Fruit fly (Drosophila melanogaster) whole organism: ENCODE measurements around the gene scpr-B.

Experiments
- CG8478 ChIP-seq: fragments of >200 bp; optimal IDR thresholded peaks from 2 replicates; lab custom pipeline; 2018; ENCODE audit warnings: inconsistent platforms
- Dll ChIP-seq: fragments of >200 bp; optimal IDR thresholded peaks from 2 replicates; lab custom pipeline; 2017
- EcR ChIP-seq, 2 experiments: fragments of >200 bp; optimal IDR thresholded peaks; 2 replicates each; lab custom pipeline; 2017; ENCODE audit warnings: missing biosample characterization in 2 of 2, missing genetic modification characterization in 2 of 2, missing genetic modification reagents in 2 of 2
- pan ChIP-seq: fragments of >200 bp; optimal IDR thresholded peaks from 2 replicates; lab custom pipeline; 2017
- psq ChIP-seq: fragments of >200 bp; optimal IDR thresholded peaks from 2 replicates; lab custom pipeline; 2017
- usp ChIP-seq: fragments of >200 bp; optimal IDR thresholded peaks from 2 replicates; lab custom pipeline; 2017; ENCODE audit warnings: missing biosample characterization, missing genetic modification characterization, mixed read lengths

The scpr-B gene

DNA sequence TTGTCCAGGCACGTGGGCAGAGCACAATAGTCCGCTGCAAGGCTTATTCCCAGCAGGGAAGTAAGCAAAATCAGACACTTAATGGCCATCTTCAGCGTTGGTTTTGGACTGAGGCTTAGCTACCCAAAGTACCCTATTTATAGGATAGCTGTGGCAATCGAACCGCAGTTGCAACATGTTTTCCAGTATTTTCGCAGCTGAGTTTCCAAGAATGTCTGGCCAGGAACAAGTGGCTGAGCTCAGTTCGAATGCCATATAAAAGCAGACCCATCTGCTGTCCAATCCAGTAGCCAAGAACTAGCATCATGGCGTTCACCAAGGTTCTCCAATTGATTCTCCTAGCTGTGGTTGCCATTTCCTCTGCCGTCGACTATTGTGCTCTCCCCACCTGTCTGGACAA, at the start of gene scpr-B, which contains the start of gene scpr-A:
Gene scpr-B, minus strand, starts transcription at position 101 of the 400 bp plus-strand sequence.
Gene scpr-A, plus strand, starts transcription at position 293 of the 400 bp plus-strand sequence.
- TF ChIP-seq EcR (GFP tag; optimal IDR thresholded peaks at IDR 0.05; lab: Kevin White, UChicago), result no peak
- TF ChIP-seq CG8478 (lab: Kevin White, UChicago), result no peak
- TF ChIP-seq pan, result no peak
- TF ChIP-seq usp, result no peak
- TF ChIP-seq psq (lab: Kevin White, UChicago), result no peak
- TF ChIP-seq Dll (lab: Kevin White, UChicago), result no peak

DNA sequence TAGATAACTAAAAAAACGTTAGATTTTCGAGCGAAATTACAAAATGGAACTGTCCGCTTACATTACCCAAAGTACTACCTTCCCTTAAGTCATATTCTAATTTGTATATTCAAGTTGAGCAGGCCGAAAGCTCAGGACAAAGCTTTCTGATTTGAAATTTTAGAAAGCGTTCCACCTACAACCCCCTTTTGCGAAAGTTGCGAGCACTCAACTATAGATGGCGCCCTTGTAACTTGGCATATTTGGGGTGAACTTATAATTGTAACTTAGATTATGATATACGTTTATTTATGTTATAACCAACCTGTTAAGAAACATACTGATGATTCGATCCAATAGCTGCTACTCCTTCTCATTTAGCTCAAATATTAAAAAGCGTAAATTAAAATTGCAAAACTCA, 46.2 kb upstream of the scpr-B start:
- TF ChIP-seq Dll (lab: Kevin White, UChicago), result no peak

DNA sequence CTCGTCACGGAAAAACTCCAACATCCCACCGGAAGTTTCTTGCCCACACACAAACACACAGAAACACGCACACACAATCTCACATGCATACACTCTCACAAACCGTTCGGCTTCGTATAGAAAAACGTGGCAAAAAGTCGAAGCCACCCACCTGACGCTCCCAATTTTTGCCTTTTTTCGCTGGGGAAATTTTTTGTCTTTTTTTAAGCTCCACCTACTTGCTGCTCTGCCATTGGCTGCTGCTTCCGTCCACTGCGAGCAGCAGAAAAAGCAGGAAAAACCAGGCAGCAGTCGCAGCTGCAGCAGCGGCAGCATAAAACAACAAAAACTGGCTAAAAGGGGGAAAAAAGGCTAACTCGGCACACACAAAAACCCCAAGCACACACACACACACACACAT, 41.1 kb upstream of the scpr-B start:
- TF ChIP-seq Dll (lab: Kevin White, UChicago) (no peak), CG8478 (lab: Kevin White, UChicago) (no peak), psq (lab: Kevin White, UChicago) (no peak), usp (no peak), pan (no peak), EcR (GFP tag; optimal IDR thresholded peaks at IDR 0.05; lab: Kevin White, UChicago) (no peak)

dm6 chr3R:11272667-11273066, 31.9 kb upstream of the scpr-B start:
- TF ChIP-seq EcR (GFP tag; optimal IDR thresholded peaks at IDR 0.05; lab: Kevin White, UChicago) (no peak), psq (lab: Kevin White, UChicago) (no peak), Dll (lab: Kevin White, UChicago) (no peak)

DNA sequence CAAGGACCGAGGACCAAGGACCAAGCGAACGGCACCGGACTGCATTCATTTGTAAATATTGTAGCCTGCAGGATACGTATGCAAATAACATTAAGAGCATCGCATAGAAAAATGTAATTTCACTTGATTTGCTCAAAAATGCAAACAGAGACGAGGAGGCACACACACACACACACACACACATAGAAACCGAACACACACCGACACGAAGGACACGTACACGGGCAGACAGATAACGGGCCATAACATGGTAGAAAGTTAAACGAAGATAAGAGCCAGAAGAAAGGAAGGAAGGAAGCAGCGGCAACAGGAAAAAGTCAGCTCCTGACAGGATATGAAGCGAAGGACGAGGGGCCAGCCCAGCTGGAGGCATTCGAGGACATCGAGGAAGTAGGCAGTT, 29.8 kb upstream of the scpr-B start:
- TF ChIP-seq EcR (GFP tag; optimal IDR thresholded peaks at IDR 0.05; lab: Kevin White, UChicago) (no peak), CG8478 (lab: Kevin White, UChicago) (no peak), pan (no peak), Dll (lab: Kevin White, UChicago) (no peak), usp (no peak), psq (lab: Kevin White, UChicago) (no peak)

DNA sequence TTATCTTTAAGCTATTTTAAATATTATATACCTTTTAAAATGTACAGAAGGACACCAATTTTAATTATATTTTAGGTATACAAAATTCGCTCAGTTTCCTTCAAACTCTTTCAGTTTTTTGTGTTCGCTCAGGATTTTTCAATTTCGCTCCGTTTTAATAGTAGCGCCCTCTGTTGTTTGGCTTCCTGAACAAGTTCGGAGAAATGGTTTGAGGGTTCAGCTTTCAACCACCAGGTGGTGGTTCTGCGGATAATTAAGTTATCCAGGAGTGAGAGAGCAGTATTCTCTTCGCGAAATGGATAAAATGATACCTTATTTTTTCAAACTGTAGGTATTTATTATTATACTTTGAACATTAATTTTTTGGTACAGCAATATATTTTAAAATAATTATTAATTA, 28.2 kb upstream of the scpr-B start:
- TF ChIP-seq psq (lab: Kevin White, UChicago), result no peak
- TF ChIP-seq usp, result no peak
- no peak for TF ChIP-seq CG8478 (lab: Kevin White, UChicago)
- TF ChIP-seq pan, result no peak
- no peak for TF ChIP-seq Dll (lab: Kevin White, UChicago)
- no peak for TF ChIP-seq EcR (GFP tag; optimal IDR thresholded peaks at IDR 0.05; lab: Kevin White, UChicago)

dm6 chr3R:11263579-11263978, 22.8 kb upstream of the scpr-B start:
- TF ChIP-seq Dll (lab: Kevin White, UChicago) (no peak), pan (no peak), CG8478 (lab: Kevin White, UChicago) (no peak), psq (lab: Kevin White, UChicago) (no peak), usp (no peak), EcR (GFP tag; optimal IDR thresholded peaks at IDR 0.05; lab: Kevin White, UChicago) (no peak)

DNA sequence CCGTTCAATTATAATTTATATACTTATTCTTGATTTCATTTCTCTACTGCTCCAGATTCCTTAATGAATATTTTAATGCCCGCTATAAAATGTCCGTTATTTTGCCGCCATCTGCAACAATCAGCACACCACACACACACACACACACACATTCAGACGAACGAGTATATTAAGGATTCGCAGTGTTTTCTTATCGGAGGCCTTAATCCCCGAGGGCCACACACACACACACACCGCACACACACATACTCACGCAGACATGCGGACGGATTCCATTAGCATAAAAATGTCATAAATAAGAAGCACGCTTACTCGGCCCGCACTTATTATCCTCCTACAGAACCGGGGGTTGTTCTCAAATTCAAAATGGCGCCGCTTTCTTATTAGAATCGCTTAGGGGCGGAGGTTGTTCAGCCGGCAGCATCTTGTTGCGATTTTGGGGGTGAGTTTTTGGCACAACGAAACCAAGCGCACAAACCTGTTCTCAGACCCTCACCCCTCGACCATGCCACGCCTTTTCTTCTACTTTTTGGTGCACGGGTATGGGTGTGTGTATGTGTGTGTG, 20.3 kb upstream of the scpr-B start:
- TF ChIP-seq CG8478 (lab: Kevin White, UChicago) (no peak), EcR (GFP tag; optimal IDR thresholded peaks at IDR 0.05; lab: Kevin White, UChicago) (no peak), pan (no peak), Dll (lab: Kevin White, UChicago) (no peak), usp (no peak), psq (lab: Kevin White, UChicago) (no peak)

dm6 chr3R:11257537-11257936, 16.7 kb upstream of the scpr-B start:
- TF ChIP-seq EcR (GFP tag; optimal IDR thresholded peaks at IDR 0.05; lab: Kevin White, UChicago) (no peak), psq (lab: Kevin White, UChicago) (no peak), usp (no peak), Dll (lab: Kevin White, UChicago) (no peak), pan (no peak), CG8478 (lab: Kevin White, UChicago) (no peak)

DNA sequence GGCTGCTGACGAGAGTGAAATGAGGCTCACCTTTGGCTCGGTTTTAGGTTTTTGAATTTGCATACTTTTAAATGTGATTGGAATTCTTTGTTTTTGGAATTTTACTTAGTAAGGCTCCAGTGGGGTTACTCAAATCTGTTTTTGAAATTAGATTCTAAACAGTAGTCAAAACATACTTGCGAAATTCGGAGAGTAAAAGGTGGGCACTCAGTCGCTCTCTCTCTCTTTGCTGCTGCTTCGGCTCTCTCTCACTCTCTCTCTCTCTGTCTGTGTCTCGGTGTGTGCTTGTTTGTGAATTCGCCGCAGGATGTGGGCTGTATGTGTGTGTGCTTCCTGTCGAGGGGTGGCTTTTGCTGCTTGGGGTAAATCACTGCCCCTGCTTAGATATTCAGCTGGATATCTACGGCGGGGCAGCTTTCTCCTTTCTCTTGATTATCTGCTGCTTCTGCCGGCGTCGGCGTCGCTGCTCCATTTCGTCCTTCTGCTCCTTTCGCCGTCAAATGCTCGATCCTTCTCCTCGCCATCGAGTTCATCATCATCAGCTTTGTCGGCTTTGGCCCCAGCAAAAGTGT, 13.7 kb upstream of the scpr-B start:
- no peak for TF ChIP-seq CG8478 (lab: Kevin White, UChicago)
- no peak for TF ChIP-seq Dll (lab: Kevin White, UChicago)
- no peak for TF ChIP-seq usp
- TF ChIP-seq EcR (GFP tag; optimal IDR thresholded peaks at IDR 0.05; lab: Kevin White, UChicago), result no peak
- TF ChIP-seq pan, result no peak
- no peak for TF ChIP-seq psq (lab: Kevin White, UChicago)

DNA sequence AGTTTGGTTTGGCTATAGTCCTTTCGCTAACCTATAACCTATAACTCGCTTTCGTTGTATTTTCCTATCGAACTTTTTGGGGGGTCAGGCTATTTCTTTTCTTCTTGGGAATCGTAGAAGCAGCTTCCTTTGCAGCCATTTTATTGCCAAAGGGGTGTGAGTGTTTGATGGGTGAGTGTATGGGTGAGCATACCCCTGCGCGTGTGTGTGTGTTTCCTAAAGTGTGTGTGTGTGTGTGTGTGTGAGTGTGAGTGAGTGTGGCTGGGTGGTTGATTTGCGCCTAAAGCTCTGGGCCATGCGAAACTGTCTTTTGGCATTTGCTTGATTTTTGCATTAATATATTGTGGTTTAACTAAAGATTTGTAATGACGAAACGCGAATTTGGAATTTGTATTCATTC, 13.0 kb upstream of the scpr-B start:
- TF ChIP-seq pan, result no peak
- no peak for TF ChIP-seq Dll (lab: Kevin White, UChicago)
- no peak for TF ChIP-seq psq (lab: Kevin White, UChicago)
- no peak for TF ChIP-seq EcR (GFP tag; optimal IDR thresholded peaks at IDR 0.05; lab: Kevin White, UChicago)
- TF ChIP-seq usp, result no peak
- no peak for TF ChIP-seq CG8478 (lab: Kevin White, UChicago)

DNA sequence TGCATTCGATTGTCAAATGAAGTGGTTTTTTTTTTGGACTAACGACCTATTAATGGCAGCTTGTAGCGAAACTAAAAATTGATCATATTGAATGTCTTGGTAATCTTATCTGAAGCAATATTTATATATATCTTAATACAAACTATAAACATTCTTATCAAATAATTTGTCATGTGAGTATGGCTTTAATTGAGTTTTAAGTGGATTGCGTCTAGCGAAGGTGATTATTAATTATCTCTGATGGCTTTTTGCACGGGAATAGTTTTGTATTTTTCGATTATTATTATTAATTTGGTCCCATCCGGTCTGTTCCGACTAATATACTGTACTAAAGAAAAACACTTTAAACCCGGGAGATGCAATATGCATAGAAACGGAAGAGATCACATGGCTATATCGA, 6.1 kb upstream of the scpr-B start:
- no peak for TF ChIP-seq usp
- TF ChIP-seq CG8478 (lab: Kevin White, UChicago), result no peak
- TF ChIP-seq Dll (lab: Kevin White, UChicago), result no peak
- TF ChIP-seq psq (lab: Kevin White, UChicago), result no peak
- TF ChIP-seq pan, result no peak
- TF ChIP-seq EcR (GFP tag; optimal IDR thresholded peaks at IDR 0.05; lab: Kevin White, UChicago), result no peak

DNA sequence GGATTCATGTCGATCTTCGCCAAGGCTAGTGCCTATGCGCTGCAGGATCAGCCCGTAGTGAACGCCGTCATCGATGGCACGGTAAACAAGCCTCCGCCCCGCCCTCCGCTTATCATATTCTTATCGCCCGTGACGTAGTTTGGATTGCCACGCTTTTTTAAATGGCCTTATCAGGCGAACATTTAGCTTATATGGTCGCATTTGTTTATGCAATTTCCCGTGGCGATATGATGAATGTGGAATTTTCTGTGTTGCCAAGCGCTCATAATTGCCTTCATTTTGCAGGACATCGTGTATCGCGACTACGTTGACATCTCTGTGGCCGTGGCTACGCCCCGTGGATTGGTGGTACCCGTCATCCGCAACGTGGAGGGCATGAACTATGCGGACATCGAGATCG, 5.0 kb upstream of the scpr-B start:
- TF ChIP-seq Dll (lab: Kevin White, UChicago) (no peak), pan (no peak), usp (no peak), psq (lab: Kevin White, UChicago) (no peak), CG8478 (lab: Kevin White, UChicago) (no peak), EcR (GFP tag; optimal IDR thresholded peaks at IDR 0.05; lab: Kevin White, UChicago) (no peak)
